Worm (Caenorhabditis elegans): Measurements from ENCODE around the gene die-1.

ce11 chrII:10017528-10017927 is 50.2 kb downstream of the die-1 start:
- no peak for TF ChIP-seq skn-1 (tag; optimal IDR thresholded peaks at IDR 0.05)
- TF ChIP-seq nhr-11 (tag; optimal IDR thresholded peaks at IDR 0.05) = no peak
- no peak for TF ChIP-seq mdl-1 (tag; optimal IDR thresholded peaks at IDR 0.05)

Measured in whole organism, L3 larva.